Worm (Caenorhabditis elegans) whole organism, L4 larva: ENCODE data around the gene C06C6.7.

ENCODE experiments used
- F37D6.2 ChIP-seq: sonication (generic microtip); optimal IDR thresholded peaks from 2 replicates; lab custom pipeline; 2016; ENCODE audit warnings: mild to moderate bottlenecking, missing genetic modification characterization, missing compliant biosample characterization
- F44E2.7 ChIP-seq: fragments of 200-800 bp; sonication (Bioruptor generic); IDR thresholded peaks from 2 replicates; pipeline ENCODE4 v2.1.2; 2022; ENCODE audit warnings: missing genetic modification characterization, missing compliant biosample characterization
- R02D3.7 ChIP-seq: fragments of 150-350 bp; sonication (generic microtip); optimal IDR thresholded peaks from 3 replicates; lab custom pipeline; 2014; ENCODE audit warnings: missing biosample characterization, missing genetic modification characterization
- T20F7.1 ChIP-seq: fragments of 200-800 bp; sonication (Bioruptor generic); optimal IDR thresholded peaks from 2 replicates; lab custom pipeline; 2018; ENCODE audit warnings: mild to moderate bottlenecking, missing genetic modification characterization, missing compliant biosample characterization
- T26A8.4 ChIP-seq: fragments of 200-800 bp; sonication (Bioruptor generic); IDR thresholded peaks from 2 replicates; pipeline ENCODE4 v1.3.6; 2022; ENCODE audit warnings: missing genetic modification characterization, missing compliant biosample characterization
- ZK337.2 ChIP-seq: fragments of 200-800 bp; sonication (Bioruptor generic); IDR thresholded peaks from 2 replicates; pipeline ENCODE4 v1.3.6; 2022; ENCODE audit warnings: missing genetic modification reagents, missing genetic modification characterization, missing compliant biosample characterization
- aha-1 ChIP-seq: fragments of 150-350 bp; peaks from one replicate; lab custom pipeline; 2014; ENCODE audit warnings: missing biosample characterization, missing genetic modification characterization
- arid-1 ChIP-seq: fragments of 200-800 bp; sonication (Bioruptor generic); conservative IDR thresholded peaks from 2 replicates; pipeline ENCODE4 v1.3.6; 2022; ENCODE audit warnings: missing genetic modification reagents, missing genetic modification characterization, missing compliant biosample characterization
- ceh-62 ChIP-seq: sonication (generic microtip); optimal IDR thresholded peaks from 2 replicates; lab custom pipeline; 2017; ENCODE audit warnings: missing biosample characterization, missing genetic modification characterization
- cey-2 ChIP-seq: sonication (generic microtip); optimal IDR thresholded peaks from 3 replicates; lab custom pipeline; 2017; ENCODE audit warnings: missing genetic modification characterization, mild to moderate bottlenecking, missing compliant biosample characterization, antibody characterized with exemption, borderline replicate concordance; ENCODE audit not compliant: insufficient read depth
- daf-12 ChIP-seq: fragments of 150-350 bp; optimal IDR thresholded peaks from 2 replicates; lab custom pipeline; 2014; ENCODE audit warnings: missing biosample characterization, missing genetic modification reagents, missing genetic modification characterization
- daf-19 ChIP-seq: fragments of 200-800 bp; sonication (Bioruptor generic); conservative IDR thresholded peaks from 2 replicates; pipeline ENCODE4 v1.3.6; 2022; ENCODE audit warnings: missing genetic modification characterization, missing compliant biosample characterization
- daf-8 ChIP-seq: fragments of 200-800 bp; sonication (Bioruptor generic); IDR thresholded peaks from 2 replicates; pipeline ENCODE4 v1.3.6; 2022; ENCODE audit warnings: missing genetic modification characterization, missing compliant biosample characterization
- dmd-6 ChIP-seq: fragments of 200-800 bp; sonication (Bioruptor generic); IDR thresholded peaks from 2 replicates; pipeline ENCODE4 v1.3.6; 2022; ENCODE audit warnings: missing genetic modification reagents, missing genetic modification characterization, missing compliant biosample characterization
- hif-1 ChIP-seq, 2 experiments: sonication (generic microtip); optimal IDR thresholded peaks; 2 replicates each; lab custom pipeline; 2016 to 2017; ENCODE audit warnings: missing compliant biosample characterization in 2 of 2, missing genetic modification characterization in 2 of 2, missing genetic modification reagents in 2 of 2, missing genotype in 2 of 2, mild to moderate bottlenecking in 1 of 2
- jun-1 ChIP-seq: fragments of 150-350 bp; optimal IDR thresholded peaks from 2 replicates; lab custom pipeline; 2014; ENCODE audit warnings: missing biosample characterization, missing genetic modification reagents, missing genetic modification characterization
- lin-1 ChIP-seq: fragments of 200-800 bp; sonication (Bioruptor generic); IDR thresholded peaks from 2 replicates; pipeline ENCODE4 v1.3.6; 2022; ENCODE audit warnings: missing genetic modification reagents, missing genetic modification characterization, missing compliant biosample characterization
- lin-13 ChIP-seq: fragments of 150-350 bp; optimal IDR thresholded peaks from 2 replicates; lab custom pipeline; 2014; ENCODE audit warnings: missing biosample characterization, missing genetic modification reagents, missing genetic modification characterization
- lin-29 ChIP-seq: fragments of 200-800 bp; sonication (Bioruptor generic); IDR thresholded peaks from 2 replicates; pipeline ENCODE4 v1.3.6; 2022; ENCODE audit warnings: missing genetic modification reagents, missing genetic modification characterization, missing compliant biosample characterization
- lir-3 ChIP-seq: sonication (generic microtip); optimal IDR thresholded peaks from 2 replicates; lab custom pipeline; 2016; ENCODE audit warnings: mild to moderate bottlenecking, missing genetic modification characterization, missing compliant biosample characterization
- madf-9 ChIP-seq: fragments of 200-800 bp; sonication (Bioruptor generic); conservative IDR thresholded peaks from 2 replicates; pipeline ENCODE4 v1.3.6; 2022; ENCODE audit warnings: missing genetic modification reagents, missing genetic modification characterization, missing compliant biosample characterization
- mdl-1 ChIP-seq, 2 experiments: fragments of 150-350 bp in 1 of 2; sonication (generic microtip) in 1 of 2; optimal IDR thresholded peaks; 2 replicates each; lab custom pipeline; 2014 to 2017; ENCODE audit warnings: missing biosample characterization in 2 of 2, missing genetic modification characterization in 2 of 2
- mdt-29 ChIP-seq: fragments of 200-800 bp; sonication (Bioruptor generic); IDR thresholded peaks from 2 replicates; pipeline ENCODE4 v1.3.6; 2022; ENCODE audit warnings: missing genetic modification reagents, missing genetic modification characterization, missing compliant biosample characterization
- mes-2 ChIP-seq: sonication (generic microtip); optimal IDR thresholded peaks from 2 replicates; lab custom pipeline; 2016; ENCODE audit warnings: missing genotype, mild to moderate bottlenecking, missing genetic modification characterization, missing compliant biosample characterization; ENCODE audit not compliant: poor library complexity, severe bottlenecking
- mxl-2 ChIP-seq: fragments of 200-800 bp; sonication (Bioruptor generic); conservative IDR thresholded peaks from 2 replicates; pipeline ENCODE4 v1.3.6; 2022; ENCODE audit warnings: missing genetic modification reagents, missing genetic modification characterization, missing compliant biosample characterization
- nhr-11 ChIP-seq: fragments of 150-350 bp; optimal IDR thresholded peaks from 2 replicates; lab custom pipeline; 2014; ENCODE audit warnings: missing biosample characterization, missing genetic modification characterization
- nhr-237 ChIP-seq: sonication (generic microtip); optimal IDR thresholded peaks from 2 replicates; lab custom pipeline; 2017; ENCODE audit warnings: missing biosample characterization, missing genetic modification characterization
- nhr-28 ChIP-seq: fragments of 150-350 bp; optimal IDR thresholded peaks from 2 replicates; lab custom pipeline; 2014; ENCODE audit warnings: missing biosample characterization, missing genetic modification characterization
- nhr-42 ChIP-seq: fragments of 200-800 bp; sonication (Bioruptor generic); IDR thresholded peaks from 2 replicates; pipeline ENCODE4 v1.3.6; 2022; ENCODE audit warnings: missing genetic modification characterization, missing compliant biosample characterization
- nhr-48 ChIP-seq: sonication (generic microtip); optimal IDR thresholded peaks from 2 replicates; lab custom pipeline; 2016; ENCODE audit warnings: mild to moderate bottlenecking, missing genetic modification characterization, missing compliant biosample characterization
- nhr-6 ChIP-seq: fragments of 150-350 bp; optimal IDR thresholded peaks from 2 replicates; lab custom pipeline; 2014; ENCODE audit warnings: missing biosample characterization, missing genetic modification characterization
- nhr-76 ChIP-seq: fragments of 150-350 bp; optimal IDR thresholded peaks from 2 replicates; lab custom pipeline; 2014; ENCODE audit warnings: missing biosample characterization, missing genetic modification characterization
- nhr-77 ChIP-seq: fragments of 150-350 bp; optimal IDR thresholded peaks from 2 replicates; lab custom pipeline; 2014; ENCODE audit warnings: missing biosample characterization, missing genetic modification characterization
- pqm-1 ChIP-seq: sonication (generic microtip); optimal IDR thresholded peaks from 2 replicates; lab custom pipeline; 2017; ENCODE audit warnings: missing biosample characterization, missing genetic modification characterization
- saeg-2 ChIP-seq: fragments of 200-800 bp; sonication (Bioruptor generic); IDR thresholded peaks from 2 replicates; pipeline ENCODE4 v1.3.6; 2022; ENCODE audit warnings: missing genetic modification reagents, missing genetic modification characterization, missing compliant biosample characterization
- sdz-12 ChIP-seq: fragments of 200-800 bp; sonication (Bioruptor generic); optimal IDR thresholded peaks from 2 replicates; lab custom pipeline; 2018; ENCODE audit warnings: mild to moderate bottlenecking, missing genetic modification characterization, missing compliant biosample characterization
- skn-1 ChIP-seq: fragments of 150-350 bp; optimal IDR thresholded peaks from 2 replicates; lab custom pipeline; 2014; ENCODE audit warnings: missing biosample characterization, missing genetic modification characterization
- spr-1 ChIP-seq: sonication (generic microtip); optimal IDR thresholded peaks from 2 replicates; lab custom pipeline; 2016; ENCODE audit warnings: mild to moderate bottlenecking, missing genetic modification characterization, missing compliant biosample characterization
- spr-3 ChIP-seq: fragments of 200-800 bp; sonication (Bioruptor generic); optimal IDR thresholded peaks from 2 replicates; lab custom pipeline; 2018; ENCODE audit warnings: mild to moderate bottlenecking, missing genetic modification characterization, missing compliant biosample characterization
- unc-62 ChIP-seq, 3 experiments: fragments of 150-350 bp in 1 of 3; sonication (generic microtip); optimal IDR thresholded peaks in 2 of 3; peaks in 1 of 3; 1 replicate in 1 of 3; 2 replicates in 2 of 3; lab custom pipeline; 2014 to 2017; ENCODE audit warnings: missing biosample characterization in 3 of 3, missing genetic modification characterization in 3 of 3, missing genetic modification reagents in 3 of 3, missing genotype in 1 of 3
- zfp-3 ChIP-seq: fragments of 200-800 bp; sonication (Bioruptor generic); conservative IDR thresholded peaks from 2 replicates; pipeline ENCODE4 v1.3.6; 2022; ENCODE audit warnings: missing genetic modification reagents, missing genetic modification characterization, missing compliant biosample characterization
- zip-11 ChIP-seq: fragments of 200-800 bp; sonication (Bioruptor generic); IDR thresholded peaks from 2 replicates; pipeline ENCODE4 v1.3.6; 2022; ENCODE audit warnings: missing genetic modification characterization, missing compliant biosample characterization
- zip-2 ChIP-seq: fragments of 150-350 bp; optimal IDR thresholded peaks from 2 replicates; lab custom pipeline; 2014; ENCODE audit warnings: missing biosample characterization, missing genetic modification characterization
- ztf-7 ChIP-seq: fragments of 150-350 bp; optimal IDR thresholded peaks from 2 replicates; lab custom pipeline; 2014; ENCODE audit warnings: missing biosample characterization, missing genetic modification characterization

C06C6.7 gene

ce11 chrV:16000433-16000832, 8.5 kb downstream of the C06C6.7 start, which contains the start of gene nhr-50 (continued):
- TF ChIP-seq mxl-2 (GFP tag; lab: Robert Waterston, UW) = no peak
- TF ChIP-seq mdl-1 (tag; optimal IDR thresholded peaks at IDR 0.05; lab: Kevin White, UChicago) = peak; percentile 1 to 73
- no peak for TF ChIP-seq spr-1 (tag; lab: Kevin White, UChicago)
- TF ChIP-seq zip-2 (tag; lab: Kevin White, UChicago) = no peak
- TF ChIP-seq arid-1 = 0 out of 2 replicates have a peak, but pooled peaks have one; percentile 8
- TF ChIP-seq F44E2.7 (GFP tag; lab: Robert Waterston, UW) = no peak
- peak; percentile 67 for TF ChIP-seq nhr-28 (tag; lab: Kevin White, UChicago)
- no peak for TF ChIP-seq zfp-3 (GFP tag; lab: Robert Waterston, UW)
- no peak for TF ChIP-seq spr-3 (GFP tag; lab: Kevin White, UChicago)
- no peak for TF ChIP-seq T26A8.4
- TF ChIP-seq R02D3.7 (tag; lab: Kevin White, UChicago) = no peak
- TF ChIP-seq mdt-29 = no peak
- TF ChIP-seq pqm-1 = peak; percentile 35
- no peak for TF ChIP-seq nhr-76 (tag; lab: Kevin White, UChicago)
- peak; percentile 39 for TF ChIP-seq aha-1 (tag; lab: Kevin White, UChicago)
- TF ChIP-seq T20F7.1 (GFP tag; lab: Kevin White, UChicago) = no peak
- TF ChIP-seq mes-2 = no peak
- peak; percentile 18 for TF ChIP-seq jun-1 (tag; lab: Kevin White, UChicago)
- TF ChIP-seq nhr-237 (tag; lab: Kevin White, UChicago) = no peak
- TF ChIP-seq lin-29 (GFP tag; lab: Robert Waterston, UW) = no peak
- no peak for TF ChIP-seq lin-13 (GFP tag; lab: Kevin White, UChicago)
- no peak for TF ChIP-seq ZK337.2
- TF ChIP-seq dmd-6 (GFP tag; lab: Robert Waterston, UW) = peak; percentile 90
- TF ChIP-seq nhr-48 (tag; lab: Kevin White, UChicago) = peak; percentile 44
- peak; percentile 93 for TF ChIP-seq nhr-6 (tag; lab: Kevin White, UChicago)
- TF ChIP-seq daf-19 (GFP tag; lab: Robert Waterston, UW) = 0 out of 2 replicates have a peak, but pooled peaks have one; percentile 51

ce11 chrV:16002288-16002687, 10.3 kb downstream of the C06C6.7 start, which contains the start of gene nhr-63:
Gene nhr-63, plus strand, starts transcription at chrV:16002588.
- TF ChIP-seq ceh-62 (tag; lab: Kevin White, UChicago) (no peak), zip-11 (GFP tag; lab: Robert Waterston, UW) (no peak), lin-1 (GFP tag; lab: Robert Waterston, UW) (no peak), nhr-42 (GFP tag; lab: Robert Waterston, UW) (no peak), skn-1 (no peak), saeg-2 (GFP tag; lab: Robert Waterston, UW) (no peak), lir-3 (tag; lab: Kevin White, UChicago) (no peak), madf-9 (no peak), daf-12 (no peak), cey-2 (tag; lab: Kevin White, UChicago) (no peak), R02D3.7 (tag; lab: Kevin White, UChicago) (no peak), nhr-28 (tag; lab: Kevin White, UChicago) (no peak), daf-8 (no peak), sdz-12 (GFP tag; lab: Kevin White, UChicago) (no peak)

- TF ChIP-seq unc-62 (GFP tag; optimal IDR thresholded peaks at IDR 0.05 in 1 of 2; lab: Kevin White, UChicago) (no peak), unc-62 (tag; optimal IDR thresholded peaks at IDR 0.05; lab: Kevin White, UChicago) (no peak), nhr-11 (tag; lab: Kevin White, UChicago) (no peak), F37D6.2 (tag; lab: Kevin White, UChicago) (no peak), spr-3 (GFP tag; lab: Kevin White, UChicago) (no peak), nhr-77 (tag; lab: Kevin White, UChicago) (no peak), hif-1 (tag; optimal IDR thresholded peaks at IDR 0.05; lab: Kevin White, UChicago) (no peak), ztf-7 (tag; lab: Kevin White, UChicago) (no peak)
These were observed 15.6 kb downstream of the C06C6.7 start, which contains the start of gene str-231 for ce11 chrV:16007505-16007904. Gene str-231, minus strand, starts transcription at chrV:16007605.
